Fruit fly (Drosophila melanogaster) ovary, adult (tissue): ENCODE results near the gene Phlpp.

Experiments used
- CG17801 ChIP-seq: fragments of 200-800 bp; optimal IDR thresholded peaks from 2 replicates; lab custom pipeline; 2019; ENCODE audit warnings: missing biosample characterization, mild to moderate bottlenecking, missing genetic modification characterization, moderate library complexity; ENCODE audit not compliant: partially characterized antibody

Gene Phlpp

dm6 chr2L:19053860-19054515, 4.9 kb upstream of the Phlpp start, which contains the start of gene CG10492:
TSS of gene CG10492 (plus strand) at chr2L:19054078.
- TF ChIP-seq CG17801 (GFP tag; lab: Kevin White, UChicago) = no peak

dm6 chr2L:19054516-19054887, 4.4 kb upstream of the Phlpp start:
- no peak for TF ChIP-seq CG17801 (GFP tag; lab: Kevin White, UChicago)

dm6 chr2L:19057799-19058198, 1.1 kb upstream of the Phlpp start:
- no peak for TF ChIP-seq CG17801 (GFP tag; lab: Kevin White, UChicago)

dm6 chr2L:19063090-19063692, 4.3 kb downstream of the Phlpp start, which contains the start of gene Dus4:
TSS of gene Dus4 (plus strand) at chr2L:19063295.
- no peak for TF ChIP-seq CG17801 (GFP tag; lab: Kevin White, UChicago)

dm6 chr2L:19064706-19065105, 5.8 kb downstream of the Phlpp start, which contains the start of gene CG17343:
TSS of gene CG17343 (plus strand) at chr2L:19064929.
- peak; percentile 13 for TF ChIP-seq CG17801 (GFP tag; lab: Kevin White, UChicago)

- no peak for TF ChIP-seq CG17801 (GFP tag; lab: Kevin White, UChicago)
Measured at dm6 chr2L:19068393-19068792, 9.5 kb downstream of the Phlpp start.

dm6 chr2L:19069548-19070145, 10.7 kb downstream of the Phlpp start, which contains the start of gene CG10702:
TSS of gene CG10702 (minus strand) at chr2L:19069851.
- no peak for TF ChIP-seq CG17801 (GFP tag; lab: Kevin White, UChicago)

dm6 chr2L:19071713-19072112, 12.8 kb downstream of the Phlpp start:
- no peak for TF ChIP-seq CG17801 (GFP tag; lab: Kevin White, UChicago)

dm6 chr2L:19074099-19074828, 15.3 kb downstream of the Phlpp start, which contains the start of gene CG17572:
TSS of gene CG17572 (minus strand) at chr2L:19074149.
- no peak for TF ChIP-seq CG17801 (GFP tag; lab: Kevin White, UChicago)

- TF ChIP-seq CG17801 (GFP tag; lab: Kevin White, UChicago) = no peak
Measured at dm6 chr2L:19078928-19079327, 20.0 kb downstream of the Phlpp start, which contains the start of gene CG10700. TSS of gene CG10700 (minus strand) at chr2L:19079028.

- TF ChIP-seq CG17801 (GFP tag; lab: Kevin White, UChicago) = no peak
Measured at dm6 chr2L:19079742-19080141, 20.8 kb downstream of the Phlpp start.

dm6 chr2L:19083320-19083764, 24.4 kb downstream of the Phlpp start:
- TF ChIP-seq CG17801 (GFP tag; lab: Kevin White, UChicago) = no peak

- no peak for TF ChIP-seq CG17801 (GFP tag; lab: Kevin White, UChicago)
Measured at dm6 chr2L:19088895-19089294, 30.0 kb downstream of the Phlpp start.

- TF ChIP-seq CG17801 (GFP tag; lab: Kevin White, UChicago) = no peak
Measured at dm6 chr2L:19089385-19089784, 30.5 kb downstream of the Phlpp start.

- no peak for TF ChIP-seq CG17801 (GFP tag; lab: Kevin White, UChicago)
Measured at dm6 chr2L:19093868-19094267, 34.9 kb downstream of the Phlpp start.
